Worm (Caenorhabditis elegans) whole organism, mixed stage, embryonic: ENCODE results near the gene F17C11.4.

Source experiments
- M03D4.4 ChIP-seq: sonication (generic microtip); optimal IDR thresholded peaks from 2 replicates; lab custom pipeline; 2017; ENCODE audit warnings: mild to moderate bottlenecking, missing genetic modification characterization, missing compliant biosample characterization
- bed-3 ChIP-seq: fragments of 200-800 bp; sonication (Bioruptor generic); optimal IDR thresholded peaks from 3 replicates; lab custom pipeline; 2018; ENCODE audit warnings: mild to moderate bottlenecking, missing genetic modification characterization, moderate library complexity, missing compliant biosample characterization
- blmp-1 ChIP-seq: fragments of 150-350 bp; optimal IDR thresholded peaks from 2 replicates; lab custom pipeline; 2014; ENCODE audit warnings: missing biosample characterization, missing genetic modification characterization
- ceh-39 ChIP-seq: fragments of 150-350 bp; optimal IDR thresholded peaks from 2 replicates; lab custom pipeline; 2014; ENCODE audit warnings: missing biosample characterization, missing genetic modification characterization
- ceh-43 ChIP-seq: fragments of 200-800 bp; sonication (Bioruptor generic); optimal IDR thresholded peaks from 2 replicates; lab custom pipeline; 2018; ENCODE audit warnings: mild to moderate bottlenecking, missing genetic modification characterization, moderate library complexity, missing compliant biosample characterization
- ces-1 ChIP-seq: fragments of 150-350 bp; optimal IDR thresholded peaks from 2 replicates; lab custom pipeline; 2014; ENCODE audit warnings: missing biosample characterization, missing genetic modification reagents, missing genetic modification characterization
- cnd-1 ChIP-seq: fragments of 200-800 bp; sonication (Bioruptor generic); optimal IDR thresholded peaks from 2 replicates; lab custom pipeline; 2018; ENCODE audit warnings: mild to moderate bottlenecking, missing genetic modification characterization, missing compliant biosample characterization
- drap-1 ChIP-seq: fragments of 200-800 bp; sonication (Bioruptor generic); optimal IDR thresholded peaks from 3 replicates; lab custom pipeline; 2018; ENCODE audit warnings: mild to moderate bottlenecking, missing genetic modification characterization, missing compliant biosample characterization
- elt-1 ChIP-seq: sonication (generic microtip); optimal IDR thresholded peaks from 2 replicates; lab custom pipeline; 2017; ENCODE audit warnings: missing genetic modification characterization, mild to moderate bottlenecking, missing compliant biosample characterization, antibody characterized with exemption, moderate library complexity, borderline replicate concordance; ENCODE audit not compliant: insufficient read depth
- elt-3 ChIP-seq: fragments of 150-350 bp; optimal IDR thresholded peaks from 2 replicates; lab custom pipeline; 2014; ENCODE audit warnings: missing biosample characterization, missing genetic modification characterization
- flh-1 ChIP-seq: fragments of 200-800 bp; sonication (Bioruptor generic); optimal IDR thresholded peaks from 2 replicates; lab custom pipeline; 2018; ENCODE audit warnings: mild to moderate bottlenecking, missing genetic modification characterization, moderate library complexity, missing compliant biosample characterization
- ham-2 ChIP-seq: fragments of 200-800 bp; sonication (Bioruptor generic); optimal IDR thresholded peaks from 2 replicates; lab custom pipeline; 2018; ENCODE audit warnings: mild to moderate bottlenecking, missing genetic modification characterization, missing compliant biosample characterization
- hlh-1 ChIP-seq: fragments of 150-350 bp; optimal IDR thresholded peaks from 2 replicates; lab custom pipeline; 2014; ENCODE audit warnings: missing biosample characterization, missing genetic modification reagents, missing genetic modification characterization
- lin-32 ChIP-seq: fragments of 200-800 bp; sonication (Bioruptor generic); optimal IDR thresholded peaks from 2 replicates; lab custom pipeline; 2018; ENCODE audit warnings: mild to moderate bottlenecking, missing genetic modification characterization, missing compliant biosample characterization
- lsy-2 ChIP-seq: fragments of 150-350 bp; optimal IDR thresholded peaks from 2 replicates; lab custom pipeline; 2014; ENCODE audit warnings: missing biosample characterization, missing genetic modification characterization
- mep-1 ChIP-seq: fragments of 150-350 bp; optimal IDR thresholded peaks from 2 replicates; lab custom pipeline; 2017; ENCODE audit warnings: missing biosample characterization, missing genetic modification reagents, missing genetic modification characterization, inconsistent platforms
- mls-2 ChIP-seq: sonication (generic microtip); optimal IDR thresholded peaks from 2 replicates; lab custom pipeline; 2016; ENCODE audit warnings: mild to moderate bottlenecking, missing genetic modification characterization, moderate library complexity, missing compliant biosample characterization
- nhr-12 ChIP-seq: fragments of 150-350 bp; optimal IDR thresholded peaks from 2 replicates; lab custom pipeline; 2014; ENCODE audit warnings: missing biosample characterization, missing genetic modification characterization
- nhr-2 ChIP-seq: fragments of 150-350 bp; optimal IDR thresholded peaks from 2 replicates; lab custom pipeline; 2014; ENCODE audit warnings: missing biosample characterization, missing genetic modification characterization
- nhr-237 ChIP-seq: fragments of 150-350 bp; optimal IDR thresholded peaks from 2 replicates; lab custom pipeline; 2014; ENCODE audit warnings: missing biosample characterization, missing genetic modification characterization
- nhr-28 ChIP-seq: fragments of 150-350 bp; optimal IDR thresholded peaks from 2 replicates; lab custom pipeline; 2014; ENCODE audit warnings: missing biosample characterization, missing genetic modification characterization
- nhr-76 ChIP-seq: sonication (generic microtip); optimal IDR thresholded peaks from 2 replicates; lab custom pipeline; 2017; ENCODE audit warnings: missing biosample characterization, missing genetic modification characterization
- pha-4 ChIP-seq: fragments of 150-350 bp; optimal IDR thresholded peaks from 2 replicates; lab custom pipeline; 2018; ENCODE audit warnings: missing biosample characterization, missing genetic modification reagents, missing genetic modification characterization
- snpc-4 ChIP-seq: fragments of 150-350 bp; optimal IDR thresholded peaks from 2 replicates; lab custom pipeline; 2014; ENCODE audit warnings: missing biosample characterization, missing genetic modification characterization
- tbx-8 ChIP-seq: fragments of 200-800 bp; sonication (Bioruptor generic); optimal IDR thresholded peaks from 2 replicates; lab custom pipeline; 2018; ENCODE audit warnings: mild to moderate bottlenecking, missing genetic modification characterization, moderate library complexity, missing compliant biosample characterization
- unc-120 ChIP-seq: sonication (generic microtip); optimal IDR thresholded peaks from 2 replicates; lab custom pipeline; 2017; ENCODE audit warnings: missing genetic modification characterization, missing compliant biosample characterization; ENCODE audit not compliant: poor library complexity, severe bottlenecking
- unc-39 ChIP-seq: fragments of 150-350 bp; optimal IDR thresholded peaks from 2 replicates; lab custom pipeline; 2014; ENCODE audit warnings: missing biosample characterization, missing genetic modification characterization
- unc-62 ChIP-seq: fragments of 150-350 bp; optimal IDR thresholded peaks from 2 replicates; lab custom pipeline; 2014; ENCODE audit warnings: missing biosample characterization, missing genetic modification reagents, missing genetic modification characterization
- zip-8 ChIP-seq: fragments of 150-350 bp; optimal IDR thresholded peaks from 2 replicates; lab custom pipeline; 2014; ENCODE audit warnings: missing biosample characterization, missing genetic modification characterization

F17C11.4 gene

DNA sequence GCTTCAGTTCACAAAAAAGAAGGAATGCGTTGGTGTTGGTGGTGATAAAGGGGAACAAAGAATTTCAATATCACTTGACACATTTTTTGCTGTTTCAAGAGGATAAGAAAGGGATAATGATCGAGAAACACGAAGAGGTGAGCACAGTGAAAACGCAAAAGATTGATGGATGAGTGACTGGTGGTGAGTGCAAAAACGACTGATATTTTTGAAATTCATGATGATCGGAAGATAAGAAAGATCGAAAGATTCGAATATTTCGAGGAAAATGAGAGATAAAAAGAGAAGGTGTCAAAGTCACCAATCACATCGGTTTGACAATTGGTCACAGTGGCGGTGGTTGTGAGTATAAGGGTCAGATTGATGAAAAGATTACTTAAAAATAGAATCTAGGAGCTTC is 35.7 kb upstream of the F17C11.4 start:
- TF ChIP-seq snpc-4 (tag; lab: Kevin White, UChicago) (no peak), unc-62 (GFP tag; lab: Kevin White, UChicago) (peak; percentile 81)
- TF ChIP-seq, all 35 proteins: peak for 1

- TF ChIP-seq ceh-43, result no peak
- TF ChIP-seq unc-120 (tag; lab: Kevin White, UChicago), result no peak
- no peak for TF ChIP-seq mls-2 (tag; lab: Kevin White, UChicago)
- TF ChIP-seq elt-3 (tag; lab: Kevin White, UChicago), result no peak
- no peak for TF ChIP-seq pha-4 (tag; lab: Kevin White, UChicago)
- TF ChIP-seq tbx-8 (GFP tag; lab: Kevin White, UChicago), result no peak
- no peak for TF ChIP-seq elt-1 (tag; lab: Kevin White, UChicago)
- TF ChIP-seq hlh-1 (tag; lab: Kevin White, UChicago), result no peak
Observed at ce11 chrV:10918373-10918772, 33.3 kb upstream of the F17C11.4 start, which contains the start of gene F58B4.2. Gene F58B4.2 (minus strand): TSS chrV:10918473.

DNA sequence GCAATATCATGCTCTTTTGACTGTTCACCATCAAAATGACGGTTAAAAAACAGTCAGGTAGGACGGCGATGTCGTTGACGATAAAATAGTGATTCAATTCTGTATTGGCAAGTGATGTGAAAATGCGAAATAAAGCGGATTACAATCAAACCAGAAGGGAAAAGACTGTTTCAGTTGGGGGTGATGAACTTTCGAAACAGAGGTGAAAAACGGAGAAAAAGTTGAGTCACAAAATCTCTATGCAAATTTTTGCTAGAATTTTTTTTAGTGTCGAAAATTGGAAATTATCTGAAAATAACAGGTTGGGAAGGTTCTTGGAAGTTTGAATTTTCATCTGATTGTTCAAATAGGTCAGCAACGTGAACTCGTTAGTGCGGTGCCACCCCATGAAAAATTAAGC is 29.9 kb upstream of the F17C11.4 start, which contains the start of gene nas-31:
Gene nas-31 (minus strand): TSS at position 101 of the 400 bp plus-strand sequence.
- no peak for TF ChIP-seq zip-8
- no peak for TF ChIP-seq hlh-1 (tag; lab: Kevin White, UChicago)
- no peak for TF ChIP-seq bed-3
- no peak for TF ChIP-seq nhr-237 (tag; lab: Kevin White, UChicago)
- TF ChIP-seq drap-1 (GFP tag; lab: Kevin White, UChicago), result no peak

ce11 chrV:10923229-10923628 is 28.4 kb upstream of the F17C11.4 start, which contains the start of gene F58B4.7:
Gene F58B4.7 (minus strand): TSS chrV:10923329.
- TF ChIP-seq pha-4 (tag; lab: Kevin White, UChicago) (no peak), zip-8 (no peak)

DNA sequence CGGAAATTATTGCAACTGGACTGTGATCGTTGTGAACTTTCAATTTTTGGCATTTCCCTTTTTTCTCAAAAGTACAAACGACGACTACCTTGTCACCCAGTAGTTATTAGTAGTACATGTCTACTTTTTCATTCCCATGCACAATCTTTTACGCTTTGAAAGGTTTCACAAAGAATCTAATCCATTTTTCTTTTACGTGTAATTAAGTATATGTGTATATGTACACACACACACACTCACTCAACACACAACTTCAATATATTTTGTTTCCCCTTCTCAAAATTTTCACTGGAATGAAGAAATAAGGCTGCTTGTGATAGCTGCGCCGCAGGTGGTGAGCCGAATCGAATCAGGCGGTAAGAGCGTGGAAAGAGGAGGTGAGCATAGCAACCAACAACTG is 26.9 kb upstream of the F17C11.4 start, which contains the start of gene F58B4.6:
Gene F58B4.6 (plus strand): TSS at position 301 of the 400 bp plus-strand sequence.
- TF ChIP-seq ceh-39 (tag; lab: Kevin White, UChicago), result no peak
- no peak for TF ChIP-seq mls-2 (tag; lab: Kevin White, UChicago)
- no peak for TF ChIP-seq unc-39 (tag; lab: Kevin White, UChicago)
- peak; percentile 28 for TF ChIP-seq ces-1 (GFP tag; lab: Kevin White, UChicago)
- no peak for TF ChIP-seq nhr-28 (tag; lab: Kevin White, UChicago)

DNA sequence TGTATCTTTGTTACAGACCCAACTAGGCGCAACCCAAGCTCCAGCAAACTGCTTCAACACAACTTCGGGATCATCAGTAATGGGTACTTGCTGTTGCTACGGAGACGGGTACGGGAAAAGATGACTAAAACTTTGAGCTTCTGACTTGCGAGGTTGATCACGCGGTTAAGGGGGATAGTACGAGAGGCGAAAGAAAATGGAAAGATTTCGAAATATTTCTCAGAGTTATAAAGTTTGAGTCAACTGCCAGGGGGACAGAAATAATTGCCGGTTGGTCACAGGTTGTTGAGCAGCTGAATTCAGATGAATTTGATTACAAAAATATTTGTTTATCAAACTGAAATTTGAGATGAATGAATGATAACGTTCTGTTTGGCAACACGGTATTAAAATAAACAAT is 26.0 kb upstream of the F17C11.4 start:
- TF ChIP-seq nhr-2 (tag; lab: Kevin White, UChicago) (no peak), unc-120 (tag; lab: Kevin White, UChicago) (no peak), lin-32 (GFP tag; lab: Kevin White, UChicago) (no peak), lsy-2 (tag; lab: Kevin White, UChicago) (no peak), elt-1 (tag; lab: Kevin White, UChicago) (no peak), nhr-12 (no peak), mls-2 (tag; lab: Kevin White, UChicago) (no peak), nhr-28 (tag; lab: Kevin White, UChicago) (no peak), unc-39 (tag; lab: Kevin White, UChicago) (no peak), elt-3 (tag; lab: Kevin White, UChicago) (no peak), ham-2 (GFP tag; lab: Kevin White, UChicago) (no peak), flh-1 (GFP tag; lab: Kevin White, UChicago) (no peak), M03D4.4 (tag; lab: Kevin White, UChicago) (no peak), snpc-4 (tag; lab: Kevin White, UChicago) (no peak), nhr-76 (tag; lab: Kevin White, UChicago) (no peak), tbx-8 (GFP tag; lab: Kevin White, UChicago) (no peak), blmp-1 (tag; lab: Kevin White, UChicago) (no peak), cnd-1 (tag; lab: Kevin White, UChicago) (no peak), mep-1 (tag; lab: Kevin White, UChicago) (no peak)
- TF ChIP-seq, all 35 proteins: peak for 0
